Fruit fly (Drosophila melanogaster) whole organism, embryonic: ENCODE results near the gene Dlip2.
A peak's percentile ranks its signal among the peaks of the same experiment; 100 is the strongest.

ENCODE experiments used
- Atf6 ChIP-seq: fragments of 200-800 bp; sonication (Bioruptor generic); IDR thresholded peaks from 2 replicates; pipeline ENCODE4 v1.3.6; 2022; ENCODE audit warnings: missing biosample characterization, missing genetic modification characterization
- B-H2 ChIP-seq: fragments of 200-800 bp; sonication (Bioruptor generic); optimal IDR thresholded peaks from 2 replicates; lab custom pipeline; 2018; ENCODE audit warnings: missing biosample characterization, mild to moderate bottlenecking, missing genetic modification characterization
- CG11247 ChIP-seq: fragments of 200-800 bp; sonication (Bioruptor generic); IDR thresholded peaks from 2 replicates; pipeline ENCODE4 v1.3.6; 2022; ENCODE audit warnings: missing biosample characterization, missing genetic modification characterization
- CG11723 ChIP-seq: fragments of 200-800 bp; sonication (Bioruptor generic); optimal IDR thresholded peaks from 2 replicates; lab custom pipeline; 2017; ENCODE audit warnings: missing biosample characterization, mild to moderate bottlenecking, missing genetic modification characterization
- CG12299 ChIP-seq: fragments of 200-800 bp; sonication (Bioruptor generic); optimal IDR thresholded peaks from 2 replicates; lab custom pipeline; 2018; ENCODE audit warnings: missing biosample characterization, mild to moderate bottlenecking, missing genetic modification characterization
- CG13296 ChIP-seq: fragments of 200-800 bp; sonication (Bioruptor generic); optimal IDR thresholded peaks from 3 replicates; lab custom pipeline; 2018; ENCODE audit warnings: missing biosample characterization, mild to moderate bottlenecking, missing genetic modification characterization
- CG13624 ChIP-seq: fragments of 200-800 bp; sonication (Bioruptor generic); optimal IDR thresholded peaks from 2 replicates; lab custom pipeline; 2016; ENCODE audit warnings: missing biosample characterization, missing genetic modification characterization
- CG1603 ChIP-seq: fragments of 200-800 bp; sonication (Bioruptor generic); optimal IDR thresholded peaks from 2 replicates; lab custom pipeline; 2019; ENCODE audit warnings: missing biosample characterization, mild to moderate bottlenecking, missing genetic modification characterization, moderate library complexity
- CG17359 ChIP-seq: fragments of 200-800 bp; sonication (Bioruptor generic); optimal IDR thresholded peaks from 3 replicates; lab custom pipeline; 2018; ENCODE audit warnings: missing biosample characterization, mild to moderate bottlenecking, missing genetic modification characterization, moderate library complexity
- CG18764 ChIP-seq: fragments of 200-800 bp; sonication (Bioruptor generic); optimal IDR thresholded peaks from 3 replicates; lab custom pipeline; 2016; ENCODE audit warnings: missing biosample characterization, missing genetic modification characterization
- CG2712 ChIP-seq: fragments of 200-800 bp; optimal IDR thresholded peaks from 3 replicates; lab custom pipeline; 2019; ENCODE audit warnings: missing biosample characterization, mild to moderate bottlenecking, missing genetic modification characterization, moderate library complexity
- CG32532 ChIP-seq: fragments of 200-800 bp; sonication (Bioruptor generic); IDR thresholded peaks from 2 replicates; pipeline ENCODE4 v1.3.6; 2022; ENCODE audit warnings: missing biosample characterization, missing genetic modification characterization
- CG32767 ChIP-seq: fragments of 200-800 bp; sonication (Bioruptor generic); IDR thresholded peaks from 2 replicates; pipeline ENCODE4 v1.3.6; 2022; ENCODE audit warnings: missing biosample characterization, missing genetic modification characterization
- CG4360 ChIP-seq: fragments of 200-800 bp; sonication (Bioruptor generic); IDR thresholded peaks from 2 replicates; pipeline ENCODE4 v1.3.6; 2022; ENCODE audit warnings: missing biosample characterization, missing genetic modification characterization
- CG4424 ChIP-seq: fragments of 200-800 bp; sonication (Bioruptor generic); optimal IDR thresholded peaks from 3 replicates; lab custom pipeline; 2016; ENCODE audit warnings: missing biosample characterization, missing genetic modification characterization
- CG4707 ChIP-seq: fragments of 200-800 bp; sonication (Bioruptor generic); optimal IDR thresholded peaks from 2 replicates; lab custom pipeline; 2018; ENCODE audit warnings: missing biosample characterization, mild to moderate bottlenecking, missing genetic modification characterization, moderate library complexity
- CG7372 ChIP-seq: fragments of 200-800 bp; sonication (Bioruptor generic); IDR thresholded peaks from 2 replicates; pipeline ENCODE4 v1.3.6; 2022; ENCODE audit warnings: missing biosample characterization, missing genetic modification characterization
- CG7987 ChIP-seq: fragments of 200-800 bp; sonication (Bioruptor generic); optimal IDR thresholded peaks from 2 replicates; lab custom pipeline; 2018; ENCODE audit warnings: missing biosample characterization, mild to moderate bottlenecking, missing genetic modification characterization, moderate library complexity
- CG9876 ChIP-seq: fragments of 200-800 bp; sonication (Bioruptor generic); optimal IDR thresholded peaks from 2 replicates; lab custom pipeline; 2016; ENCODE audit warnings: missing biosample characterization, missing genetic modification characterization
- CG9932 ChIP-seq: fragments of 200-800 bp; sonication (Bioruptor generic); IDR thresholded peaks from 2 replicates; pipeline ENCODE4 v1.3.6; 2022; ENCODE audit warnings: missing biosample characterization, missing genetic modification characterization
- CrebB ChIP-seq: fragments of 200-800 bp; sonication (Bioruptor generic); optimal IDR thresholded peaks from 3 replicates; lab custom pipeline; 2018; ENCODE audit warnings: missing biosample characterization, mild to moderate bottlenecking, missing genetic modification characterization
- Drgx ChIP-seq: fragments of 200-800 bp; sonication (Bioruptor generic); IDR thresholded peaks from 2 replicates; pipeline ENCODE4 v1.3.6; 2022; ENCODE audit warnings: missing biosample characterization, missing genetic modification characterization
- Hand ChIP-seq: fragments of 200-800 bp; sonication (Bioruptor generic); optimal IDR thresholded peaks from 2 replicates; lab custom pipeline; 2017; ENCODE audit warnings: mild to moderate bottlenecking, missing biosample characterization, missing genetic modification reagents, missing genetic modification characterization
- Hr39 ChIP-seq: fragments of >200 bp; optimal IDR thresholded peaks from 2 replicates; lab custom pipeline; 2017
- NFAT ChIP-seq: fragments of 200-800 bp; sonication (Bioruptor generic); IDR thresholded peaks from 2 replicates; pipeline ENCODE4 v1.3.6; 2022; ENCODE audit warnings: missing biosample characterization, missing genetic modification characterization
- Spps ChIP-seq: fragments of 200-800 bp; sonication (Bioruptor generic); optimal IDR thresholded peaks from 2 replicates; lab custom pipeline; 2018; ENCODE audit warnings: missing biosample characterization, mild to moderate bottlenecking, missing genetic modification characterization
- ab ChIP-seq: fragments of 200-800 bp; sonication (Bioruptor generic); optimal IDR thresholded peaks from 2 replicates; lab custom pipeline; 2016; ENCODE audit warnings: missing biosample characterization, missing genetic modification characterization
- caup ChIP-seq: fragments of 200-800 bp; sonication (Bioruptor generic); optimal IDR thresholded peaks from 3 replicates; lab custom pipeline; 2017; ENCODE audit warnings: missing biosample characterization, mild to moderate bottlenecking, missing genetic modification characterization, moderate library complexity; ENCODE audit not compliant: severe bottlenecking
- cg ChIP-seq: fragments of 200-800 bp; sonication (Bioruptor generic); optimal IDR thresholded peaks from 3 replicates; lab custom pipeline; 2019; ENCODE audit warnings: missing biosample characterization, mild to moderate bottlenecking, missing genetic modification characterization, moderate library complexity
- ci ChIP-seq: fragments of 200-800 bp; sonication (Bioruptor generic); IDR thresholded peaks from 3 replicates; pipeline ENCODE4 v1.3.6; 2022; ENCODE audit warnings: missing biosample characterization, missing genetic modification characterization
- danr ChIP-seq: fragments of 200-800 bp; sonication (Bioruptor generic); IDR thresholded peaks from 2 replicates; pipeline ENCODE4 v1.3.6; 2022; ENCODE audit warnings: missing biosample characterization, missing genetic modification characterization
- dm ChIP-seq: fragments of 200-800 bp; sonication (Bioruptor generic); optimal IDR thresholded peaks from 3 replicates; lab custom pipeline; 2016; ENCODE audit warnings: missing biosample characterization, missing genetic modification characterization
- dysf ChIP-seq: fragments of 200-800 bp; sonication (Bioruptor generic); IDR thresholded peaks from 3 replicates; pipeline ENCODE4 v1.3.6; 2022; ENCODE audit warnings: missing biosample characterization, missing genetic modification characterization
- fru ChIP-seq: fragments of >200 bp; optimal IDR thresholded peaks from 2 replicates; lab custom pipeline; 2017
- gem ChIP-seq: fragments of 200-800 bp; sonication (Bioruptor generic); optimal IDR thresholded peaks from 2 replicates; lab custom pipeline; 2019; ENCODE audit warnings: missing biosample characterization, mild to moderate bottlenecking, missing genetic modification characterization, moderate library complexity
- gt ChIP-seq: fragments of 200-800 bp; sonication (Bioruptor generic); IDR thresholded peaks from 2 replicates; pipeline ENCODE4 v1.3.6; 2022; ENCODE audit warnings: missing biosample characterization, missing genetic modification characterization
- her ChIP-seq: fragments of 200-800 bp; sonication (Bioruptor generic); optimal IDR thresholded peaks from 2 replicates; lab custom pipeline; 2016; ENCODE audit warnings: missing biosample characterization, missing genetic modification characterization
- insv ChIP-seq, 2 experiments: fragments of 200-800 bp; sonication (Bioruptor generic); optimal IDR thresholded peaks; 3 replicates each; lab custom pipeline; 2016 to 2018; ENCODE audit warnings: missing biosample characterization in 2 of 2, missing genetic modification characterization in 2 of 2
- jigr1 ChIP-seq: fragments of 200-800 bp; sonication (Bioruptor generic); IDR thresholded peaks from 3 replicates; pipeline ENCODE4 v1.3.6; 2022; ENCODE audit warnings: missing biosample characterization, missing genetic modification characterization
- jumu ChIP-seq: fragments of 200-800 bp; sonication (Bioruptor generic); optimal IDR thresholded peaks from 3 replicates; lab custom pipeline; 2016; ENCODE audit warnings: missing biosample characterization, missing genetic modification characterization
- mirr ChIP-seq: fragments of 200-800 bp; sonication (Bioruptor generic); optimal IDR thresholded peaks from 3 replicates; lab custom pipeline; 2018; ENCODE audit warnings: missing biosample characterization, mild to moderate bottlenecking, missing genetic modification characterization
- nerfin-2 ChIP-seq: fragments of 200-800 bp; sonication (Bioruptor generic); IDR thresholded peaks from 2 replicates; pipeline ENCODE4 v1.3.6; 2022; ENCODE audit warnings: missing biosample characterization, missing genetic modification characterization; ENCODE audit not compliant: partially characterized antibody
- pan ChIP-seq, 4 experiments: fragments of >200 bp in 3 of 4; fragments of 200-800 bp in 1 of 4; sonication (Bioruptor generic) in 1 of 4; optimal IDR thresholded peaks in 3 of 4; IDR thresholded peaks in 1 of 4; 2 replicates each; pipeline versions ENCODE4 v1.3.6 to Lab custom; 2017 to 2022; ENCODE audit warnings: missing biosample characterization in 2 of 4, missing genetic modification characterization in 2 of 4, mixed read lengths in 1 of 4
- pum ChIP-seq: fragments of 200-800 bp; sonication (Bioruptor generic); optimal IDR thresholded peaks from 2 replicates; lab custom pipeline; 2016; ENCODE audit warnings: missing biosample characterization, missing genetic modification characterization
- row ChIP-seq: fragments of 200-800 bp; sonication (Bioruptor generic); IDR thresholded peaks from 3 replicates; pipeline ENCODE4 v1.3.6; 2022; ENCODE audit warnings: missing biosample characterization, missing genetic modification characterization
- sens ChIP-seq: fragments of 200-800 bp; sonication (Bioruptor generic); peaks from one replicate; lab custom pipeline; 2016; ENCODE audit warnings: missing biosample characterization, missing genetic modification characterization
- vvl ChIP-seq: fragments of 200-800 bp; sonication (Bioruptor generic); IDR thresholded peaks from 2 replicates; pipeline ENCODE4 v1.3.6; 2022; ENCODE audit warnings: missing biosample characterization, missing genetic modification characterization
- zfh1 ChIP-seq: fragments of 200-800 bp; sonication (Bioruptor generic); IDR thresholded peaks from 3 replicates; pipeline ENCODE4 v1.3.6; 2022; ENCODE audit warnings: missing biosample characterization, missing genetic modification characterization
- zfh2 ChIP-seq: fragments of 200-800 bp; sonication (Bioruptor generic); optimal IDR thresholded peaks from 2 replicates; lab custom pipeline; 2016; ENCODE audit warnings: missing biosample characterization, missing genetic modification characterization

Gene Dlip2

dm6 chr3R:4663068-4663467 is 17.6 kb upstream of the Dlip2 start (continued):
- TF ChIP-seq pan (optimal IDR thresholded peaks at IDR 0.05; lab: Kevin White, UChicago) (no peak), pan (GFP tag; optimal IDR thresholded peaks at IDR 0.05 in 1 of 2, IDR thresholded peaks at IDR 0.05 in 1 of 2) (peak in 1 of 2 experiments; percentile 86), CG1603 (tag; lab: Kevin White, UChicago) (peak; percentile 72), Spps (tag; lab: Kevin White, UChicago) (peak; percentile 49), CG9876 (no peak), CG13624 (GFP tag; lab: Kevin White, UChicago) (peak; percentile 52), sens (GFP tag; lab: Kevin White, UChicago) (peak; percentile 94), jumu (GFP tag; lab: Kevin White, UChicago) (peak; percentile 69), CG17359 (tag; lab: Kevin White, UChicago) (peak; percentile 93), CG4707 (GFP tag; lab: Kevin White, UChicago) (no peak), jigr1 (GFP tag; lab: Robert Waterston, UW) (no peak; the same call in 2 of the 3 replicates)
- TF ChIP-seq, all 482 proteins: peak for 325

dm6 chr3R:4661640-4662039 is 16.2 kb upstream of the Dlip2 start:
- TF ChIP-seq ab (no peak), fru (lab: Kevin White, UChicago) (no peak), caup (GFP tag; lab: Kevin White, UChicago) (no peak), CG7372 (GFP tag; lab: Robert Waterston, UW) (no peak), Hand (GFP tag; lab: Kevin White, UChicago) (no peak), Hr39 (lab: Kevin White, UChicago) (no peak), dysf (no peak), gem (tag; lab: Kevin White, UChicago) (peak; percentile 4), gt (GFP tag; lab: Robert Waterston, UW) (no peak), sens (GFP tag; lab: Kevin White, UChicago) (peak; percentile 62), zfh1 (GFP tag; lab: Robert Waterston, UW) (no peak), zfh2 (no peak), Drgx (GFP tag; lab: Robert Waterston, UW) (peak; percentile 7; the same call in 1 of the 2 replicates), nerfin-2 (GFP tag; lab: Robert Waterston, UW) (no peak), CG32767 (GFP tag; lab: Robert Waterston, UW) (no peak), CG2712 (peak; percentile 8), insv (GFP tag; optimal IDR thresholded peaks at IDR 0.05; lab: Kevin White, UChicago) (no peak), vvl (GFP tag; lab: Robert Waterston, UW) (0 out of 2 replicates have a peak, but pooled peaks have one; percentile 11), CG18764 (no peak), dm (GFP tag; lab: Kevin White, UChicago) (no peak), danr (GFP tag; lab: Robert Waterston, UW) (no peak), CG4424 (GFP tag; lab: Kevin White, UChicago) (peak; percentile 2), CG7987 (GFP tag; lab: Kevin White, UChicago) (no peak), CG32532 (GFP tag; lab: Robert Waterston, UW) (no peak), CG11247 (GFP tag; lab: Robert Waterston, UW) (no peak), row (GFP tag; lab: Robert Waterston, UW) (no peak), her (GFP tag; lab: Kevin White, UChicago) (no peak)

dm6 chr3R:4659934-4660353 is 14.5 kb upstream of the Dlip2 start:
- no peak for TF ChIP-seq pum (GFP tag; lab: Kevin White, UChicago)
- TF ChIP-seq CG12299 (tag; lab: Kevin White, UChicago) = peak; percentile 39
- TF ChIP-seq Atf6 = 0 out of 2 replicates have a peak, but pooled peaks have one; percentile 18
- peak; percentile 44; the same call in 1 of the 2 replicates for TF ChIP-seq NFAT (GFP tag; lab: Robert Waterston, UW)
- peak; percentile 16 for TF ChIP-seq B-H2
- peak; percentile 10 for TF ChIP-seq mirr (GFP tag; lab: Kevin White, UChicago)
- TF ChIP-seq zfh1 (GFP tag; lab: Robert Waterston, UW) = peak; percentile 42; the same call in 1 of the 3 replicates
- TF ChIP-seq CrebB (tag; lab: Kevin White, UChicago) = peak; percentile 28
- peak; percentile 93 for TF ChIP-seq cg (GFP tag; lab: Kevin White, UChicago)
- TF ChIP-seq CG4360 (GFP tag; lab: Robert Waterston, UW) = peak; percentile 95
- TF ChIP-seq CG9932 (GFP tag; lab: Robert Waterston, UW) = peak; percentile 32; the same call in 1 of the 2 replicates
- TF ChIP-seq CG11247 (GFP tag; lab: Robert Waterston, UW) = peak; percentile 26; the same call in 1 of the 2 replicates
- TF ChIP-seq ci (GFP tag; lab: Robert Waterston, UW) = peak; percentile 9; the same call in 1 of the 3 replicates
- no peak for TF ChIP-seq gem (tag; lab: Kevin White, UChicago)
- TF ChIP-seq CG13296 (GFP tag; lab: Kevin White, UChicago) = peak; percentile 5
- peak; percentile 60 for TF ChIP-seq CG11723
